Worm (Caenorhabditis elegans): ENCODE results near the gene chc-1.

chc-1 gene

DNA sequence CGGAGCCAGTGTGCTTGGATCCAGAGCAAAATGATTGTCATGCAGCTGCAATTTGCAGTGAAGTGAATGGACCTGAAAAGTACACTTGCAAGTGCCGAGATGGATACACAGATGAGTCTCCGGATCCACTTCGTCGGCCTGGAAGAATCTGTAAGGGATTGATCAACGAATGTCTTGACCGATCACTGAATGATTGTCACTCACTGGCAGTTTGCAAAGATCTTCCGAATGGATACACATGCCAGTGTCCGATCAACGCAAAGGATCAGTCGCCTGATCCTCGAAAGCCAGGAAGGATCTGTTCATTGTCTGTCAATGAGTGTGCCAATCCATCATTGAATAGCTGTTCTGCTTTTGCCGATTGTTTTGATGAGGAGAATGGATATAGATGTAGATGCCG, 24.2 kb upstream of the chc-1 start:
- no peak for TF ChIP-seq flt-1 (GFP tag; IDR thresholded peaks at IDR 0.05)

ce11 chrIII:10181868-10182267, 21.8 kb upstream of the chc-1 start:
- TF ChIP-seq ets-7 (tag; optimal IDR thresholded peaks at IDR 0.05) (no peak), sea-1 (GFP tag; conservative IDR thresholded peaks at IDR 0.05) (no peak), scrt-1 (GFP tag; IDR thresholded peaks at IDR 0.05) (no peak)

ce11 chrIII:10186160-10186559, 17.5 kb upstream of the chc-1 start, which contains the start of gene unc-47:
Gene unc-47, minus strand, starts transcription at chrIII:10186260.
- no peak for TF ChIP-seq tra-4 (tag; optimal IDR thresholded peaks at IDR 0.05)
- no peak for TF ChIP-seq ceh-13 (GFP tag; optimal IDR thresholded peaks at IDR 0.05)
- TF ChIP-seq ama-1 (optimal IDR thresholded peaks at IDR 0.05): no peak
- no peak for TF ChIP-seq hnd-1 (tag; optimal IDR thresholded peaks at IDR 0.05)
- TF ChIP-seq scrt-1 (GFP tag; IDR thresholded peaks at IDR 0.05): no peak
- TF ChIP-seq aly-1 (tag; optimal IDR thresholded peaks at IDR 0.05): no peak
- no peak for TF ChIP-seq flt-1 (GFP tag; IDR thresholded peaks at IDR 0.05)
- no peak for TF ChIP-seq hmg-4 (GFP tag; optimal IDR thresholded peaks at IDR 0.05)
- no peak for TF ChIP-seq pes-1 (GFP tag; IDR thresholded peaks at IDR 0.05)
- TF ChIP-seq hmbx-1 (tag; optimal IDR thresholded peaks at IDR 0.05): no peak
- TF ChIP-seq tbx-11 (GFP tag; IDR thresholded peaks at IDR 0.05): no peak
- TF ChIP-seq F13C5.2 (tag; optimal IDR thresholded peaks at IDR 0.05): no peak
- no peak for TF ChIP-seq ets-7 (tag; optimal IDR thresholded peaks at IDR 0.05)
- TF ChIP-seq sea-1 (GFP tag; conservative IDR thresholded peaks at IDR 0.05): no peak
- TF ChIP-seq B0310.2 (tag; optimal IDR thresholded peaks at IDR 0.05): no peak
- no peak for TF ChIP-seq tbx-37 (GFP tag; conservative IDR thresholded peaks at IDR 0.05)
- TF ChIP-seq ceh-36 (tag; optimal IDR thresholded peaks at IDR 0.05): no peak

DNA sequence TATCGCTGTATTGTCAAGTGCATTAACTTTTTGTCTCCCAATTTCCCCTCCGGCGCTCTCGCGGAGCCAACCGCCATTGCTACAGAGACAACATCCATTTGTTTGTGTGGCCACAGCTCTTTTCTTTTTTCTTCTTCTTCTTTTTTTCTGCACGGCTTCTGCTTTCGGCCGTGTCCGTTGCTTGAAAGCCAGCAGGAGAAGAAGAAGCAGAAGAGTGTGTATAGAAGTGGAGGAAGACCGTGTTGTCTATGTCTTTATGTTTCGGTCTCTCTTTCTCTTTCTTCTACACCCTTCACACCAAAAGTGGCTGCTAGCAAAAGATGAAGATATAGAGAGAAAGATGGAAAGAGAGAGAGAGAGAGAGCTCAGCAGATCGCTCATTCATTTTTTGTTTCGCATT, 15.8 kb upstream of the chc-1 start:
- no peak for TF ChIP-seq aly-1 (tag; optimal IDR thresholded peaks at IDR 0.05)
- TF ChIP-seq tbx-37 (GFP tag; conservative IDR thresholded peaks at IDR 0.05): no peak
- TF ChIP-seq tra-4 (tag; optimal IDR thresholded peaks at IDR 0.05): no peak
- no peak for TF ChIP-seq scrt-1 (GFP tag; IDR thresholded peaks at IDR 0.05)
- TF ChIP-seq ama-1 (optimal IDR thresholded peaks at IDR 0.05): no peak
- TF ChIP-seq hmg-4 (GFP tag; optimal IDR thresholded peaks at IDR 0.05): no peak
- TF ChIP-seq ceh-13 (GFP tag; optimal IDR thresholded peaks at IDR 0.05): no peak
- TF ChIP-seq tbx-11 (GFP tag; IDR thresholded peaks at IDR 0.05): no peak
- no peak for TF ChIP-seq hnd-1 (tag; optimal IDR thresholded peaks at IDR 0.05)
- no peak for TF ChIP-seq ets-7 (tag; optimal IDR thresholded peaks at IDR 0.05)

- TF ChIP-seq ceh-36 (tag; optimal IDR thresholded peaks at IDR 0.05) (no peak), scrt-1 (GFP tag; IDR thresholded peaks at IDR 0.05) (no peak), sea-1 (GFP tag; conservative IDR thresholded peaks at IDR 0.05) (no peak), ama-1 (optimal IDR thresholded peaks at IDR 0.05) (no peak), tbx-11 (GFP tag; IDR thresholded peaks at IDR 0.05) (no peak), tra-4 (tag; optimal IDR thresholded peaks at IDR 0.05) (no peak), tbx-37 (GFP tag; conservative IDR thresholded peaks at IDR 0.05) (no peak), pes-1 (GFP tag; IDR thresholded peaks at IDR 0.05) (no peak), aly-1 (tag; optimal IDR thresholded peaks at IDR 0.05) (no peak), hmg-4 (GFP tag; optimal IDR thresholded peaks at IDR 0.05) (no peak), ets-7 (tag; optimal IDR thresholded peaks at IDR 0.05) (no peak), flt-1 (GFP tag; IDR thresholded peaks at IDR 0.05) (no peak), hnd-1 (tag; optimal IDR thresholded peaks at IDR 0.05) (no peak), hmbx-1 (tag; optimal IDR thresholded peaks at IDR 0.05) (no peak)
These were observed 14.7 kb upstream of the chc-1 start, which contains the start of gene epac-1 for ce11 chrIII:10188912-10189311. Gene epac-1, plus strand, starts transcription at chrIII:10189212.

ce11 chrIII:10194569-10194968, 9.1 kb upstream of the chc-1 start:
- TF ChIP-seq F13C5.2 (tag; optimal IDR thresholded peaks at IDR 0.05) (no peak), sea-1 (GFP tag; conservative IDR thresholded peaks at IDR 0.05) (no peak), scrt-1 (GFP tag; IDR thresholded peaks at IDR 0.05) (no peak), hmg-4 (GFP tag; optimal IDR thresholded peaks at IDR 0.05) (no peak), hmbx-1 (tag; optimal IDR thresholded peaks at IDR 0.05) (no peak), tra-4 (tag; optimal IDR thresholded peaks at IDR 0.05) (no peak), pes-1 (GFP tag; IDR thresholded peaks at IDR 0.05) (no peak), ceh-13 (GFP tag; optimal IDR thresholded peaks at IDR 0.05) (no peak), tbx-37 (GFP tag; conservative IDR thresholded peaks at IDR 0.05) (no peak), tbx-11 (GFP tag; IDR thresholded peaks at IDR 0.05) (no peak), B0310.2 (tag; optimal IDR thresholded peaks at IDR 0.05) (no peak), ceh-36 (tag; optimal IDR thresholded peaks at IDR 0.05) (no peak), ets-7 (tag; optimal IDR thresholded peaks at IDR 0.05) (no peak), flt-1 (GFP tag; IDR thresholded peaks at IDR 0.05) (no peak), hnd-1 (tag; optimal IDR thresholded peaks at IDR 0.05) (no peak), ama-1 (optimal IDR thresholded peaks at IDR 0.05) (no peak), aly-1 (tag; optimal IDR thresholded peaks at IDR 0.05) (no peak)

- TF ChIP-seq scrt-1 (GFP tag; IDR thresholded peaks at IDR 0.05) (no peak), ama-1 (optimal IDR thresholded peaks at IDR 0.05) (no peak), hmbx-1 (tag; optimal IDR thresholded peaks at IDR 0.05) (no peak), aly-1 (tag; optimal IDR thresholded peaks at IDR 0.05) (no peak), pes-1 (GFP tag; IDR thresholded peaks at IDR 0.05) (no peak), tbx-11 (GFP tag; IDR thresholded peaks at IDR 0.05) (no peak), ets-7 (tag; optimal IDR thresholded peaks at IDR 0.05) (no peak), flt-1 (GFP tag; IDR thresholded peaks at IDR 0.05) (no peak), tra-4 (tag; optimal IDR thresholded peaks at IDR 0.05) (no peak)
These were observed 7.7 kb upstream of the chc-1 start for ce11 chrIII:10195911-10196310.

DNA sequence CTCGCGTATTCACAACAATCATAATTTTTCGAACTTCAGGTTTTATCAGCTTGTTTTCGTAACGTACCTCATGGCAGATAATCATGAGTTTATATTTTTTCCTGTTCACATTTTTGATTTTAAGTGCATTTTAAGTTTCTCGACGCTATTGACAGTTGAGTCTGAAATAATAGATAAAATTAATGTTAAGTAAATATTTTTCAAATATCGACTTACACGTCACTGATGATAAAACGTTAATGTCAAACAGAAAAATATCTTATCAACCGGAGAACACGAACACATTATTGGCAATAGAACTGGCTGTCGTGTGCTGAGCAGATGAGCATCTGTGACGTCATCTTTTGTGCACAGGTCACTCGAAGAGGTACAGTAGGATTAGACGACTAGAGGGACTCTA, 6.8 kb upstream of the chc-1 start:
- TF ChIP-seq ceh-36 (tag; optimal IDR thresholded peaks at IDR 0.05): no peak
- no peak for TF ChIP-seq B0310.2 (tag; optimal IDR thresholded peaks at IDR 0.05)
- no peak for TF ChIP-seq F13C5.2 (tag; optimal IDR thresholded peaks at IDR 0.05)
- no peak for TF ChIP-seq hmbx-1 (tag; optimal IDR thresholded peaks at IDR 0.05)
- TF ChIP-seq tbx-11 (GFP tag; IDR thresholded peaks at IDR 0.05): no peak
- TF ChIP-seq aly-1 (tag; optimal IDR thresholded peaks at IDR 0.05): no peak
- no peak for TF ChIP-seq ets-7 (tag; optimal IDR thresholded peaks at IDR 0.05)
- no peak for TF ChIP-seq tra-4 (tag; optimal IDR thresholded peaks at IDR 0.05)
- no peak for TF ChIP-seq tbx-37 (GFP tag; conservative IDR thresholded peaks at IDR 0.05)
- no peak for TF ChIP-seq sea-1 (GFP tag; conservative IDR thresholded peaks at IDR 0.05)
- TF ChIP-seq hnd-1 (tag; optimal IDR thresholded peaks at IDR 0.05): no peak
- no peak for TF ChIP-seq hmg-4 (GFP tag; optimal IDR thresholded peaks at IDR 0.05)
- TF ChIP-seq pes-1 (GFP tag; IDR thresholded peaks at IDR 0.05): no peak
- no peak for TF ChIP-seq ceh-13 (GFP tag; optimal IDR thresholded peaks at IDR 0.05)
- no peak for TF ChIP-seq ama-1 (optimal IDR thresholded peaks at IDR 0.05)
- no peak for TF ChIP-seq flt-1 (GFP tag; IDR thresholded peaks at IDR 0.05)
- TF ChIP-seq scrt-1 (GFP tag; IDR thresholded peaks at IDR 0.05): no peak

All from whole organism, early embryonic.